Worm (Caenorhabditis elegans) whole organism, young adult: ENCODE results near the gene F36D4.4.

Experiments
- K11D2.4 ChIP-seq: fragments of 200-800 bp; sonication (Bioruptor generic); IDR thresholded peaks from 2 replicates; pipeline ENCODE4 v1.3.6; 2022; ENCODE audit warnings: missing genetic modification reagents, missing genetic modification characterization, missing compliant biosample characterization
- Y67H2A.10 ChIP-seq: fragments of 200-800 bp; sonication (Bioruptor generic); conservative IDR thresholded peaks from 2 replicates; pipeline ENCODE4 v1.3.6; 2022; ENCODE audit warnings: missing genetic modification reagents, missing genetic modification characterization, missing compliant biosample characterization
- athp-1 ChIP-seq: sonication (generic microtip); optimal IDR thresholded peaks from 2 replicates; lab custom pipeline; 2017; ENCODE audit warnings: mild to moderate bottlenecking, missing genetic modification characterization, missing compliant biosample characterization
- let-526 ChIP-seq: fragments of 200-800 bp; sonication (Bioruptor generic); IDR thresholded peaks from 2 replicates; pipeline ENCODE4 v1.3.6; 2022; ENCODE audit warnings: missing genetic modification reagents, missing genetic modification characterization, missing compliant biosample characterization
- lin-26 ChIP-seq: fragments of 200-800 bp; sonication (Bioruptor generic); IDR thresholded peaks from 2 replicates; pipeline ENCODE4 v1.3.6; 2022; ENCODE audit warnings: missing genetic modification reagents, missing genetic modification characterization, missing compliant biosample characterization
- madf-8 ChIP-seq: fragments of 200-800 bp; sonication (Bioruptor generic); conservative IDR thresholded peaks from 2 replicates; pipeline ENCODE4 v1.3.6; 2022; ENCODE audit warnings: missing genetic modification reagents, missing genetic modification characterization, missing compliant biosample characterization
- nhr-27 ChIP-seq: fragments of 200-800 bp; sonication (Bioruptor generic); optimal IDR thresholded peaks from 2 replicates; lab custom pipeline; 2018; ENCODE audit warnings: mild to moderate bottlenecking, missing genetic modification characterization, moderate library complexity, missing compliant biosample characterization
- snpc-4 ChIP-seq, 5 experiments: fragments of 150-350 bp in 1 of 5; sonication (generic microtip) in 4 of 5; optimal IDR thresholded peaks; 2 replicates each; lab custom pipeline; 2014 to 2018; ENCODE audit warnings: missing genetic modification characterization in 5 of 5, missing biosample characterization in 3 of 5, antibody characterized with exemption in 2 of 5, mild to moderate bottlenecking in 2 of 5, missing compliant biosample characterization in 2 of 5, missing genotype in 2 of 5, moderate library complexity in 2 of 5, missing genetic modification reagents in 1 of 5
- unc-62 ChIP-seq: fragments of 150-350 bp; optimal IDR thresholded peaks from 2 replicates; lab custom pipeline; 2014; ENCODE audit warnings: missing biosample characterization, missing genetic modification reagents, missing genetic modification characterization

ce11 chrV:9443748-9444147, 29.3 kb upstream of the F36D4.4 start, which contains the start of gene wdr-62:
- TF ChIP-seq lin-26 (GFP tag; lab: Robert Waterston, UW) (no peak), nhr-27 (tag; lab: Kevin White, UChicago) (no peak), snpc-4 (GFP tag; optimal IDR thresholded peaks at IDR 0.05; lab: Kevin White, UChicago) (no peak), snpc-4 (tag; optimal IDR thresholded peaks at IDR 0.05; lab: Kevin White, UChicago) (no peak), K11D2.4 (GFP tag; lab: Robert Waterston, UW) (no peak), madf-8 (GFP tag; lab: Robert Waterston, UW) (no peak), unc-62 (GFP tag; lab: Kevin White, UChicago) (no peak), athp-1 (tag; lab: Kevin White, UChicago) (no peak), Y67H2A.10 (GFP tag; lab: Robert Waterston, UW) (no peak), let-526 (GFP tag; lab: Robert Waterston, UW) (no peak)
